Fruit fly (Drosophila melanogaster) whole organism, adult: ENCODE results near the gene cni.

ENCODE experiments used
- CG11617 ChIP-seq: fragments of 200-800 bp; sonication (Bioruptor generic); optimal IDR thresholded peaks from 2 replicates; lab custom pipeline; 2017; ENCODE audit warnings: mild to moderate bottlenecking, missing biosample characterization, missing genetic modification reagents, missing genetic modification characterization
- CG12768 ChIP-seq: fragments of 200-800 bp; sonication (Bioruptor generic); optimal IDR thresholded peaks from 2 replicates; lab custom pipeline; 2017; ENCODE audit warnings: missing biosample characterization, missing genetic modification characterization, mild to moderate bottlenecking, moderate library complexity, missing genetic modification reagents
- CG14711 ChIP-seq: fragments of 200-800 bp; sonication (Bioruptor generic); optimal IDR thresholded peaks from 2 replicates; lab custom pipeline; 2018; ENCODE audit warnings: missing biosample characterization, mild to moderate bottlenecking, missing genetic modification characterization, moderate library complexity
- CG1620 ChIP-seq: fragments of 200-800 bp; sonication (Bioruptor generic); optimal IDR thresholded peaks from 2 replicates; lab custom pipeline; 2016; ENCODE audit warnings: missing biosample characterization, missing genetic modification characterization
- CG33017 ChIP-seq: fragments of 200-800 bp; sonication (Bioruptor generic); optimal IDR thresholded peaks from 2 replicates; lab custom pipeline; 2018; ENCODE audit warnings: missing biosample characterization, mild to moderate bottlenecking, missing genetic modification characterization, moderate library complexity
- CG5204 ChIP-seq: fragments of 200-800 bp; sonication (Bioruptor generic); optimal IDR thresholded peaks from 2 replicates; lab custom pipeline; 2016; ENCODE audit warnings: missing biosample characterization, missing genetic modification characterization
- CG7045 ChIP-seq: fragments of 200-800 bp; sonication (Bioruptor generic); optimal IDR thresholded peaks from 2 replicates; lab custom pipeline; 2017; ENCODE audit warnings: missing biosample characterization, mild to moderate bottlenecking, missing genetic modification characterization
- CG7101 ChIP-seq: fragments of 200-800 bp; sonication (Bioruptor generic); optimal IDR thresholded peaks from 2 replicates; lab custom pipeline; 2018; ENCODE audit warnings: missing biosample characterization, mild to moderate bottlenecking, missing genetic modification characterization, moderate library complexity
- Clk ChIP-seq: fragments of 200-800 bp; sonication (Bioruptor generic); optimal IDR thresholded peaks from 2 replicates; lab custom pipeline; 2017; ENCODE audit warnings: missing biosample characterization, missing genetic modification characterization
- Crg-1 ChIP-seq: fragments of 200-800 bp; sonication (Bioruptor generic); optimal IDR thresholded peaks from 2 replicates; lab custom pipeline; 2016; ENCODE audit warnings: missing biosample characterization, missing genetic modification characterization
- Hr96 ChIP-seq: fragments of 200-800 bp; sonication (Bioruptor generic); optimal IDR thresholded peaks from 2 replicates; lab custom pipeline; 2016; ENCODE audit warnings: missing biosample characterization, missing genetic modification characterization
- Mnt ChIP-seq: fragments of 200-800 bp; sonication (Bioruptor generic); optimal IDR thresholded peaks from 2 replicates; lab custom pipeline; 2016; ENCODE audit warnings: missing biosample characterization, mild to moderate bottlenecking, missing genetic modification characterization
- bab1 ChIP-seq: fragments of 200-800 bp; sonication (Bioruptor generic); optimal IDR thresholded peaks from 3 replicates; lab custom pipeline; 2019; ENCODE audit warnings: missing biosample characterization, mild to moderate bottlenecking, missing genetic modification characterization, moderate library complexity
- cic ChIP-seq: fragments of 200-800 bp; sonication (Bioruptor generic); optimal IDR thresholded peaks from 2 replicates; lab custom pipeline; 2017; ENCODE audit warnings: missing biosample characterization, mild to moderate bottlenecking, missing genetic modification characterization, moderate library complexity
- cnc ChIP-seq, 2 experiments: fragments of >200 bp; optimal IDR thresholded peaks; 2 replicates each; lab custom pipeline; 2017
- kay ChIP-seq: fragments of 200-800 bp; sonication (Bioruptor generic); peaks from one replicate; lab custom pipeline; 2016; ENCODE audit warnings: missing biosample characterization, missing genetic modification characterization, borderline replicate concordance
- ovo ChIP-seq: fragments of 200-800 bp; sonication (Bioruptor generic); optimal IDR thresholded peaks from 2 replicates; lab custom pipeline; 2016; ENCODE audit warnings: missing biosample characterization, missing genetic modification characterization
- pad ChIP-seq: fragments of 200-800 bp; sonication (Bioruptor generic); optimal IDR thresholded peaks from 3 replicates; lab custom pipeline; 2017; ENCODE audit warnings: missing biosample characterization, missing genetic modification characterization, mild to moderate bottlenecking, moderate library complexity, missing genetic modification reagents
- tj ChIP-seq: fragments of 200-800 bp; sonication (Bioruptor generic); optimal IDR thresholded peaks from 3 replicates; lab custom pipeline; 2017; ENCODE audit warnings: missing biosample characterization, mild to moderate bottlenecking, missing genetic modification characterization, moderate library complexity
- toe ChIP-seq: fragments of 200-800 bp; sonication (Bioruptor generic); optimal IDR thresholded peaks from 2 replicates; lab custom pipeline; 2016; ENCODE audit warnings: missing biosample characterization, missing genetic modification characterization

cni gene

dm6 chr2L:16271486-16271806 is 39.1 kb downstream of the cni start:
- peak; percentile 62 for TF ChIP-seq kay (GFP tag; lab: Kevin White, UChicago)
- peak; percentile 95 for TF ChIP-seq cic
- TF ChIP-seq CG12768 (GFP tag; lab: Kevin White, UChicago), result no peak
- TF ChIP-seq CG5204 (GFP tag; lab: Kevin White, UChicago), result no peak
- no peak for TF ChIP-seq CG7101 (tag; lab: Kevin White, UChicago)
- TF ChIP-seq CG33017 (tag; lab: Kevin White, UChicago), result no peak
- TF ChIP-seq pad (GFP tag; lab: Kevin White, UChicago), result peak; percentile 73
- no peak for TF ChIP-seq tj (GFP tag; lab: Kevin White, UChicago)
- no peak for TF ChIP-seq CG7045 (GFP tag; lab: Kevin White, UChicago)
- TF ChIP-seq CG14711 (tag; lab: Kevin White, UChicago), result no peak
- peak; percentile 85 for TF ChIP-seq Mnt (GFP tag; lab: Kevin White, UChicago)
- no peak for TF ChIP-seq ovo (GFP tag; lab: Kevin White, UChicago)
- TF ChIP-seq CG1620 (GFP tag; lab: Kevin White, UChicago), result no peak

dm6 chr2L:16270667-16271485 is 39.6 kb downstream of the cni start:
- TF ChIP-seq CG1620 (GFP tag; lab: Kevin White, UChicago) (peak; percentile 15), Hr96 (GFP tag; lab: Kevin White, UChicago) (no peak), ovo (GFP tag; lab: Kevin White, UChicago) (peak; percentile 67), tj (GFP tag; lab: Kevin White, UChicago) (peak; percentile 34), bab1 (GFP tag; lab: Kevin White, UChicago) (peak; percentile 22), CG33017 (tag; lab: Kevin White, UChicago) (no peak), CG11617 (peak; percentile 31), cnc (optimal IDR thresholded peaks at IDR 0.05; lab: Kevin White, UChicago) (no peak), CG7045 (GFP tag; lab: Kevin White, UChicago) (peak; percentile 17), CG5204 (GFP tag; lab: Kevin White, UChicago) (no peak), pad (GFP tag; lab: Kevin White, UChicago) (no peak), Clk (no peak), toe (peak; percentile 46), Crg-1 (no peak), CG14711 (tag; lab: Kevin White, UChicago) (peak; percentile 45), cic (no peak), CG12768 (GFP tag; lab: Kevin White, UChicago) (peak; percentile 4), kay (GFP tag; lab: Kevin White, UChicago) (peak; percentile 85), CG7101 (tag; lab: Kevin White, UChicago) (peak; percentile 50)

- TF ChIP-seq Clk, result peak; percentile 52
- peak; percentile 92 for TF ChIP-seq CG7045 (GFP tag; lab: Kevin White, UChicago)
- TF ChIP-seq CG7101 (tag; lab: Kevin White, UChicago), result peak; percentile 94
- peak; percentile 92 for TF ChIP-seq bab1 (GFP tag; lab: Kevin White, UChicago)
- TF ChIP-seq kay (GFP tag; lab: Kevin White, UChicago), result peak; percentile 99
- TF ChIP-seq CG33017 (tag; lab: Kevin White, UChicago), result peak; percentile 85
- peak; percentile 99 for TF ChIP-seq Mnt (GFP tag; lab: Kevin White, UChicago)
- peak; percentile 99 for TF ChIP-seq cic
- peak; percentile 84 for TF ChIP-seq Crg-1
- TF ChIP-seq CG1620 (GFP tag; lab: Kevin White, UChicago), result peak; percentile 32
- peak; percentile 65 for TF ChIP-seq CG14711 (tag; lab: Kevin White, UChicago)
- TF ChIP-seq CG11617, result peak; percentile 98
- TF ChIP-seq CG12768 (GFP tag; lab: Kevin White, UChicago), result peak; percentile 93
- TF ChIP-seq tj (GFP tag; lab: Kevin White, UChicago), result peak; percentile 85
- TF ChIP-seq cnc (optimal IDR thresholded peaks at IDR 0.05; lab: Kevin White, UChicago), result no peak
- TF ChIP-seq toe, result no peak
- no peak for TF ChIP-seq CG5204 (GFP tag; lab: Kevin White, UChicago)
- peak; percentile 89 for TF ChIP-seq Hr96 (GFP tag; lab: Kevin White, UChicago)
- TF ChIP-seq pad (GFP tag; lab: Kevin White, UChicago), result peak; percentile 100
- TF ChIP-seq ovo (GFP tag; lab: Kevin White, UChicago), result peak; percentile 86
Observed at dm6 chr2L:16269232-16270134, 41.0 kb downstream of the cni start.

- no peak for TF ChIP-seq cnc (optimal IDR thresholded peaks at IDR 0.05; lab: Kevin White, UChicago)
- no peak for TF ChIP-seq CG14711 (tag; lab: Kevin White, UChicago)
- TF ChIP-seq CG7045 (GFP tag; lab: Kevin White, UChicago), result no peak
- TF ChIP-seq kay (GFP tag; lab: Kevin White, UChicago), result peak; percentile 73
- TF ChIP-seq toe, result no peak
Observed at dm6 chr2L:16268869-16269231, 41.7 kb downstream of the cni start.

dm6 chr2L:16268107-16268539 is 42.4 kb downstream of the cni start:
- TF ChIP-seq CG1620 (GFP tag; lab: Kevin White, UChicago), result no peak
- no peak for TF ChIP-seq Crg-1
- peak; percentile 25 for TF ChIP-seq CG33017 (tag; lab: Kevin White, UChicago)
- TF ChIP-seq bab1 (GFP tag; lab: Kevin White, UChicago), result peak; percentile 43
- no peak for TF ChIP-seq Clk
- no peak for TF ChIP-seq CG11617
- TF ChIP-seq Hr96 (GFP tag; lab: Kevin White, UChicago), result no peak
- peak; percentile 23 for TF ChIP-seq tj (GFP tag; lab: Kevin White, UChicago)
- peak; percentile 68 for TF ChIP-seq pad (GFP tag; lab: Kevin White, UChicago)
- no peak for TF ChIP-seq CG7045 (GFP tag; lab: Kevin White, UChicago)
- TF ChIP-seq cnc (optimal IDR thresholded peaks at IDR 0.05; lab: Kevin White, UChicago), result no peak
- TF ChIP-seq Mnt (GFP tag; lab: Kevin White, UChicago), result no peak
- no peak for TF ChIP-seq CG14711 (tag; lab: Kevin White, UChicago)
- no peak for TF ChIP-seq ovo (GFP tag; lab: Kevin White, UChicago)
- peak; percentile 17 for TF ChIP-seq CG12768 (GFP tag; lab: Kevin White, UChicago)
- TF ChIP-seq toe, result no peak
- no peak for TF ChIP-seq CG7101 (tag; lab: Kevin White, UChicago)
- peak; percentile 81 for TF ChIP-seq cic
- no peak for TF ChIP-seq CG5204 (GFP tag; lab: Kevin White, UChicago)
- no peak for TF ChIP-seq kay (GFP tag; lab: Kevin White, UChicago)
